Fruit fly (Drosophila melanogaster) whole organism, embryonic: ENCODE results near the gene CG8042.

Experiments
- Atf-2 ChIP-seq: fragments of 200-800 bp; sonication (Bioruptor generic); optimal IDR thresholded peaks from 2 replicates; lab custom pipeline; 2016; ENCODE audit warnings: missing biosample characterization, missing genetic modification characterization
- Bteb2 ChIP-seq: fragments of 200-800 bp; sonication (Bioruptor generic); optimal IDR thresholded peaks from 2 replicates; lab custom pipeline; 2016; ENCODE audit warnings: missing biosample characterization, missing genetic modification characterization
- CG10565 ChIP-seq: fragments of 200-800 bp; sonication (Bioruptor generic); optimal IDR thresholded peaks from 3 replicates; lab custom pipeline; 2016; ENCODE audit warnings: missing biosample characterization, mild to moderate bottlenecking, missing genetic modification characterization
- CG12942 ChIP-seq: fragments of 200-800 bp; sonication (Bioruptor generic); optimal IDR thresholded peaks from 3 replicates; lab custom pipeline; 2016; ENCODE audit warnings: missing biosample characterization, missing genetic modification characterization
- CG15269 ChIP-seq: fragments of 200-800 bp; sonication (Bioruptor generic); optimal IDR thresholded peaks from 2 replicates; lab custom pipeline; 2018; ENCODE audit warnings: missing biosample characterization, mild to moderate bottlenecking, missing genetic modification characterization, moderate library complexity
- CG17361 ChIP-seq: fragments of 200-800 bp; sonication (Bioruptor generic); IDR thresholded peaks from 3 replicates; pipeline ENCODE4 v1.3.6; 2022; ENCODE audit warnings: missing biosample characterization, missing genetic modification characterization
- CG17829 ChIP-seq: fragments of 200-800 bp; optimal IDR thresholded peaks from 2 replicates; lab custom pipeline; 2019; ENCODE audit warnings: missing biosample characterization, mild to moderate bottlenecking, missing genetic modification characterization, moderate library complexity
- CG2120 ChIP-seq: fragments of 200-800 bp; sonication (Bioruptor generic); optimal IDR thresholded peaks from 3 replicates; lab custom pipeline; 2016; ENCODE audit warnings: missing biosample characterization, missing genetic modification characterization
- CG3065 ChIP-seq: fragments of 200-800 bp; sonication (Bioruptor generic); optimal IDR thresholded peaks from 2 replicates; lab custom pipeline; 2016; ENCODE audit warnings: missing biosample characterization, missing genetic modification characterization
- CG31224 ChIP-seq: fragments of 200-800 bp; sonication (Bioruptor generic); IDR thresholded peaks from 2 replicates; pipeline ENCODE4 v1.3.6; 2022; ENCODE audit warnings: missing biosample characterization, missing genetic modification characterization
- CG31365 ChIP-seq: fragments of 200-800 bp; sonication (Bioruptor generic); optimal IDR thresholded peaks from 2 replicates; lab custom pipeline; 2018; ENCODE audit warnings: missing biosample characterization, mild to moderate bottlenecking, missing genetic modification characterization
- CG33557 ChIP-seq: fragments of 200-800 bp; sonication (Bioruptor generic); optimal IDR thresholded peaks from 2 replicates; lab custom pipeline; 2019; ENCODE audit warnings: missing biosample characterization, mild to moderate bottlenecking, missing genetic modification characterization, moderate library complexity
- CG34376 ChIP-seq: fragments of 200-800 bp; sonication (Bioruptor generic); optimal IDR thresholded peaks from 2 replicates; lab custom pipeline; 2018; ENCODE audit warnings: missing biosample characterization, mild to moderate bottlenecking, missing genetic modification characterization
- CG3847 ChIP-seq: fragments of 200-800 bp; sonication (Bioruptor generic); IDR thresholded peaks from 2 replicates; pipeline ENCODE4 v1.3.6; 2022; ENCODE audit warnings: missing biosample characterization, missing genetic modification characterization
- CG42726 ChIP-seq: fragments of 200-800 bp; sonication (Bioruptor generic); IDR thresholded peaks from 2 replicates; pipeline ENCODE4 v1.3.6; 2022; ENCODE audit warnings: missing biosample characterization, missing genetic modification characterization; ENCODE audit not compliant: partially characterized antibody
- CG6813 ChIP-seq: fragments of 200-800 bp; sonication (Bioruptor generic); optimal IDR thresholded peaks from 2 replicates; lab custom pipeline; 2017; ENCODE audit warnings: missing biosample characterization, missing genetic modification characterization, mild to moderate bottlenecking, moderate library complexity, missing genetic modification reagents
- CG7839 ChIP-seq: fragments of 200-800 bp; sonication (Bioruptor generic); optimal IDR thresholded peaks from 3 replicates; lab custom pipeline; 2018; ENCODE audit warnings: missing biosample characterization, mild to moderate bottlenecking, missing genetic modification characterization, moderate library complexity
- CG8388 ChIP-seq: fragments of 200-800 bp; sonication (Bioruptor generic); optimal IDR thresholded peaks from 2 replicates; lab custom pipeline; 2019; ENCODE audit warnings: missing biosample characterization, mild to moderate bottlenecking, missing genetic modification characterization, moderate library complexity
- HLHmδ ChIP-seq: fragments of 200-800 bp; sonication (Bioruptor generic); optimal IDR thresholded peaks from 2 replicates; lab custom pipeline; 2018; ENCODE audit warnings: missing biosample characterization, mild to moderate bottlenecking, missing genetic modification characterization, moderate library complexity
- Max ChIP-seq: fragments of 200-800 bp; sonication (Bioruptor generic); optimal IDR thresholded peaks from 2 replicates; lab custom pipeline; 2016; ENCODE audit warnings: missing biosample characterization, mild to moderate bottlenecking, missing genetic modification characterization
- Mes4 ChIP-seq: fragments of 200-800 bp; sonication (Bioruptor generic); optimal IDR thresholded peaks from 2 replicates; lab custom pipeline; 2016; ENCODE audit warnings: missing biosample characterization, missing genetic modification characterization
- Mrtf ChIP-seq: fragments of 200-800 bp; sonication (Bioruptor generic); IDR thresholded peaks from 3 replicates; pipeline ENCODE4 v1.3.6; 2022; ENCODE audit warnings: missing biosample characterization, missing genetic modification characterization
- Opbp ChIP-seq: fragments of 200-800 bp; sonication (Bioruptor generic); IDR thresholded peaks from 3 replicates; pipeline ENCODE4 v1.3.6; 2022; ENCODE audit warnings: missing biosample characterization, missing genetic modification characterization; ENCODE audit not compliant: partially characterized antibody
- Poxn ChIP-seq: fragments of 200-800 bp; sonication (Bioruptor generic); IDR thresholded peaks from 2 replicates; pipeline ENCODE4 v1.3.6; 2022; ENCODE audit warnings: missing biosample characterization, missing genetic modification characterization
- Rfx ChIP-seq: fragments of 200-800 bp; sonication (Bioruptor generic); IDR thresholded peaks from 2 replicates; pipeline ENCODE4 v1.3.6; 2022; ENCODE audit warnings: missing biosample characterization, missing genetic modification characterization
- Side ChIP-seq: fragments of 200-800 bp; sonication (Bioruptor generic); optimal IDR thresholded peaks from 2 replicates; lab custom pipeline; 2016; ENCODE audit warnings: missing biosample characterization, missing genetic modification characterization
- Sry-β ChIP-seq: fragments of 200-800 bp; sonication (Bioruptor generic); optimal IDR thresholded peaks from 2 replicates; lab custom pipeline; 2018; ENCODE audit warnings: missing biosample characterization, mild to moderate bottlenecking, missing genetic modification characterization, moderate library complexity
- Sry-δ ChIP-seq: fragments of 200-800 bp; sonication (Bioruptor generic); optimal IDR thresholded peaks from 2 replicates; lab custom pipeline; 2016; ENCODE audit warnings: missing biosample characterization, missing genetic modification characterization
- Stat92E ChIP-seq, 3 experiments: fragments of >200 bp in 2 of 3; fragments of 200-800 bp in 1 of 3; sonication (Bioruptor generic) in 1 of 3; optimal IDR thresholded peaks; 2 replicates each; lab custom pipeline; 2017 to 2019; ENCODE audit warnings: missing biosample characterization in 3 of 3, missing genetic modification characterization in 3 of 3, mild to moderate bottlenecking in 1 of 3, moderate library complexity in 1 of 3
- Vsx1 ChIP-seq: fragments of 200-800 bp; sonication (Bioruptor generic); optimal IDR thresholded peaks from 2 replicates; lab custom pipeline; 2017; ENCODE audit warnings: missing biosample characterization, mild to moderate bottlenecking, missing genetic modification characterization, missing genetic modification reagents
- en ChIP-seq: fragments of 200-800 bp; sonication (Bioruptor generic); optimal IDR thresholded peaks from 2 replicates; lab custom pipeline; 2016; ENCODE audit warnings: missing biosample characterization, missing genetic modification characterization
- fd64A ChIP-seq: fragments of 200-800 bp; sonication (Bioruptor generic); optimal IDR thresholded peaks from 3 replicates; lab custom pipeline; 2018; ENCODE audit warnings: missing biosample characterization, mild to moderate bottlenecking, missing genetic modification characterization
- fru ChIP-seq: fragments of >200 bp; optimal IDR thresholded peaks from 2 replicates; lab custom pipeline; 2017
- gcm ChIP-seq: fragments of 200-800 bp; sonication (Bioruptor generic); optimal IDR thresholded peaks from 2 replicates; lab custom pipeline; 2019; ENCODE audit warnings: missing biosample characterization, mild to moderate bottlenecking, missing genetic modification characterization, moderate library complexity
- ham ChIP-seq: fragments of 200-800 bp; sonication (Bioruptor generic); IDR thresholded peaks from 2 replicates; pipeline ENCODE4 v1.3.6; 2022; ENCODE audit warnings: missing biosample characterization, missing genetic modification characterization
- hkb ChIP-seq, 2 experiments: fragments of 200-800 bp in 1 of 2; fragments of >200 bp in 1 of 2; sonication (Bioruptor generic) in 1 of 2; IDR thresholded peaks in 1 of 2; optimal IDR thresholded peaks in 1 of 2; 2 replicates each; pipeline versions ENCODE4 v1.3.6 to Lab custom; 2017 to 2022; ENCODE audit warnings: missing biosample characterization in 1 of 2, missing genetic modification characterization in 1 of 2
- ken ChIP-seq: fragments of 200-800 bp; sonication (Bioruptor generic); IDR thresholded peaks from 3 replicates; pipeline ENCODE4 v1.3.6; 2022; ENCODE audit warnings: missing biosample characterization, missing genetic modification characterization
- kni ChIP-seq: fragments of 200-800 bp; sonication (Bioruptor generic); optimal IDR thresholded peaks from 3 replicates; lab custom pipeline; 2017; ENCODE audit warnings: mild to moderate bottlenecking, missing biosample characterization, missing genetic modification reagents, missing genetic modification characterization
- lilli ChIP-seq: fragments of 200-800 bp; sonication (Bioruptor generic); optimal IDR thresholded peaks from 3 replicates; lab custom pipeline; 2016; ENCODE audit warnings: missing biosample characterization, missing genetic modification characterization
- lov ChIP-seq, 2 experiments: fragments of 200-800 bp in 1 of 2; fragments of >200 bp in 1 of 2; sonication (Bioruptor generic) in 1 of 2; IDR thresholded peaks in 1 of 2; optimal IDR thresholded peaks in 1 of 2; 2 replicates in 1 of 2; 3 replicates in 1 of 2; pipeline versions ENCODE4 v1.3.6 to Lab custom; 2017 to 2022; ENCODE audit warnings: missing biosample characterization in 1 of 2, missing genetic modification characterization in 1 of 2
- luna ChIP-seq: fragments of 200-800 bp; sonication (Bioruptor generic); optimal IDR thresholded peaks from 2 replicates; lab custom pipeline; 2016; ENCODE audit warnings: missing biosample characterization, missing genetic modification characterization
- prd ChIP-seq, 3 experiments: fragments of >200 bp in 2 of 3; fragments of 200-800 bp in 1 of 3; sonication (Bioruptor generic) in 1 of 3; optimal IDR thresholded peaks in 2 of 3; IDR thresholded peaks in 1 of 3; 2 replicates in 2 of 3; 3 replicates in 1 of 3; pipeline versions ENCODE4 v1.3.6 to Lab custom; 2017 to 2022; ENCODE audit warnings: missing biosample characterization in 1 of 3, missing genetic modification characterization in 1 of 3
- rib ChIP-seq: fragments of 200-800 bp; sonication (Bioruptor generic); IDR thresholded peaks from 2 replicates; pipeline ENCODE4 v1.3.6; 2022; ENCODE audit warnings: missing biosample characterization, missing genetic modification characterization
- sens ChIP-seq: fragments of 200-800 bp; sonication (Bioruptor generic); peaks from one replicate; lab custom pipeline; 2016; ENCODE audit warnings: missing biosample characterization, missing genetic modification characterization
- sim ChIP-seq: fragments of 200-800 bp; sonication (Bioruptor generic); IDR thresholded peaks from 2 replicates; pipeline ENCODE4 v1.3.6; 2022; ENCODE audit warnings: missing biosample characterization, missing genetic modification characterization
- sr ChIP-seq: fragments of 200-800 bp; sonication (Bioruptor generic); IDR thresholded peaks from 3 replicates; pipeline ENCODE4 v1.3.6; 2022; ENCODE audit warnings: missing biosample characterization, missing genetic modification characterization
- trem ChIP-seq: fragments of 200-800 bp; optimal IDR thresholded peaks from 3 replicates; lab custom pipeline; 2019; ENCODE audit warnings: missing biosample characterization, mild to moderate bottlenecking, missing genetic modification characterization, moderate library complexity
- wek ChIP-seq: fragments of 200-800 bp; sonication (Bioruptor generic); optimal IDR thresholded peaks from 3 replicates; lab custom pipeline; 2018; ENCODE audit warnings: missing biosample characterization, mild to moderate bottlenecking, missing genetic modification characterization, moderate library complexity
- zen2 ChIP-seq: fragments of 200-800 bp; sonication (Bioruptor generic); IDR thresholded peaks from 3 replicates; pipeline ENCODE4 v1.3.6; 2022; ENCODE audit warnings: missing biosample characterization, missing genetic modification characterization; ENCODE audit not compliant: partially characterized antibody
- zfh2 ChIP-seq: fragments of 200-800 bp; sonication (Bioruptor generic); optimal IDR thresholded peaks from 2 replicates; lab custom pipeline; 2016; ENCODE audit warnings: missing biosample characterization, missing genetic modification characterization

The CG8042 gene

DNA sequence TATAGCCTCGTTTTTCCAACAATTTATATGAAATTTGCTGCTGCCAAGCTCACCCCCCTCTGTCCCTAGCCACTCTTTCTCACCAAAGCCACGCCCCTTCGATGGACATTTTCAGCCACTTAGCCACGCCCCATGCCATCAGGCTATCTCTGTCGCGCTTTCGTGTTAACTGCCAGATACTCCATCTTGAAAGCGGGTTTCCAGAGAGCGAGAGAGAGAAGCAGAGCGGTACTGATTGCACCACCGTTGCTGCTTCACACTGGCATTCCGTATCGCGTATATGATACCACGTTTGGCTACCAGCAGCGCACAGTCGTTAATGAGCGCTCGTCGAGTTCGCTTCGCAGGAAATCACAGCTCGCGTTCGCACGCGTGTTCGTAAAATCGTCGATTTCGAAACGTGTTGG is 26.9 kb downstream of the CG8042 start, which contains the start of gene exex (continued):
- peak; percentile 30 for TF ChIP-seq CG34376 (GFP tag; lab: Kevin White, UChicago)
- no peak for TF ChIP-seq CG10565 (GFP tag; lab: Kevin White, UChicago)
- TF ChIP-seq Side (GFP tag; lab: Kevin White, UChicago) = no peak
- no peak for TF ChIP-seq hkb (optimal IDR thresholded peaks at IDR 0.05; lab: Kevin White, UChicago)
- TF ChIP-seq hkb (GFP tag; IDR thresholded peaks at IDR 0.05; lab: Robert Waterston, UW) = peak; percentile 32; the same call in 1 of the 2 replicates
- TF ChIP-seq CG15269 (tag; lab: Kevin White, UChicago) = no peak
- peak; percentile 78 for TF ChIP-seq sens (GFP tag; lab: Kevin White, UChicago)
- TF ChIP-seq Rfx (GFP tag; lab: Robert Waterston, UW) = no peak
- no peak for TF ChIP-seq Sry-β (GFP tag; lab: Kevin White, UChicago)
- no peak for TF ChIP-seq CG17361 (GFP tag; lab: Robert Waterston, UW)
- no peak for TF ChIP-seq lov (optimal IDR thresholded peaks at IDR 0.05; lab: Kevin White, UChicago)
- no peak for TF ChIP-seq lov (GFP tag; IDR thresholded peaks at IDR 0.05; lab: Robert Waterston, UW)
- TF ChIP-seq ken (GFP tag; lab: Robert Waterston, UW) = no peak
- peak; percentile 58 for TF ChIP-seq kni (GFP tag; lab: Kevin White, UChicago)
- no peak for TF ChIP-seq luna (GFP tag; lab: Kevin White, UChicago)
- no peak for TF ChIP-seq ham
- no peak for TF ChIP-seq sim (GFP tag; lab: Robert Waterston, UW)
- no peak for TF ChIP-seq CG33557
- TF ChIP-seq Mes4 (GFP tag; lab: Kevin White, UChicago) = no peak
- no peak for TF ChIP-seq Poxn (GFP tag; lab: Robert Waterston, UW)
- no peak for TF ChIP-seq en
- TF ChIP-seq CG3847 (GFP tag; lab: Robert Waterston, UW) = no peak
- TF ChIP-seq fru (lab: Kevin White, UChicago) = no peak
- TF ChIP-seq Sry-δ (GFP tag; lab: Kevin White, UChicago) = no peak
- TF ChIP-seq prd (optimal IDR thresholded peaks at IDR 0.05; lab: Kevin White, UChicago) = no peak
- TF ChIP-seq prd (GFP tag; IDR thresholded peaks at IDR 0.05; lab: Robert Waterston, UW) = no peak
- no peak for TF ChIP-seq CG7839 (tag; lab: Kevin White, UChicago)
- TF ChIP-seq CG8388 (GFP tag; lab: Kevin White, UChicago) = no peak
- no peak for TF ChIP-seq Mrtf (GFP tag; lab: Robert Waterston, UW)
- TF ChIP-seq zfh2 = no peak
- no peak for TF ChIP-seq CG2120 (GFP tag; lab: Kevin White, UChicago)
- no peak for TF ChIP-seq CG31224 (GFP tag; lab: Robert Waterston, UW)
- TF ChIP-seq CG42726 (GFP tag; lab: Robert Waterston, UW) = peak; percentile 21; the same call in 1 of the 2 replicates
- no peak for TF ChIP-seq zen2 (GFP tag; lab: Robert Waterston, UW)
- TF ChIP-seq lilli (GFP tag; lab: Kevin White, UChicago) = no peak
- peak; percentile 62 for TF ChIP-seq CG3065 (GFP tag; lab: Kevin White, UChicago)
- no peak for TF ChIP-seq CG12942 (GFP tag; lab: Kevin White, UChicago)
- no peak for TF ChIP-seq fd64A (GFP tag; lab: Kevin White, UChicago)
- peak; percentile 28 for TF ChIP-seq CG17829 (tag; lab: Kevin White, UChicago)
- no peak for TF ChIP-seq wek (GFP tag; lab: Kevin White, UChicago)
- no peak; the same call in 2 of the 3 replicates for TF ChIP-seq sr
- no peak for TF ChIP-seq CG31365
- TF ChIP-seq Vsx1 (GFP tag; lab: Kevin White, UChicago) = peak; percentile 55
- TF ChIP-seq Opbp (GFP tag; lab: Robert Waterston, UW) = 0 out of 3 replicates have a peak, but pooled peaks have one; percentile 13
- TF ChIP-seq rib (GFP tag; lab: Robert Waterston, UW) = peak; percentile 37; the same call in 1 of the 2 replicates
- peak; percentile 36 for TF ChIP-seq HLHmδ (GFP tag; lab: Kevin White, UChicago)
- no peak for TF ChIP-seq Atf-2
- TF ChIP-seq Max (GFP tag; lab: Kevin White, UChicago) = no peak
- no peak for TF ChIP-seq Bteb2 (GFP tag; lab: Kevin White, UChicago)
- TF ChIP-seq gcm (GFP tag; lab: Kevin White, UChicago) = peak; percentile 67
- TF ChIP-seq CG6813 (GFP tag; lab: Kevin White, UChicago) = no peak
- peak in 1 of 3 experiments; percentile 82 for TF ChIP-seq Stat92E (GFP tag; optimal IDR thresholded peaks at IDR 0.05; lab: Kevin White, UChicago)
- TF ChIP-seq trem (tag; lab: Kevin White, UChicago) = no peak
